Fruit fly (Drosophila melanogaster): ENCODE data around the gene Usp32.

Usp32 gene

dm6 chr3L:19906780-19907705, 36.1 kb downstream of the Usp32 start (continued):
- TF ChIP-seq CG17359 (tag; optimal IDR thresholded peaks at IDR 0.05) = peak; percentile 63
- TF ChIP-seq tgo (GFP tag; IDR thresholded peaks at IDR 0.05) = no peak
- peak; percentile 37 for TF ChIP-seq CG12299 (tag; optimal IDR thresholded peaks at IDR 0.05)
- peak; percentile 12; the same call in 1 of the 3 replicates for TF ChIP-seq C15 (GFP tag; IDR thresholded peaks at IDR 0.05)
- peak; percentile 13 for TF ChIP-seq tx (GFP tag; optimal IDR thresholded peaks at IDR 0.05)
- TF ChIP-seq sqz (GFP tag; optimal IDR thresholded peaks at IDR 0.05) = peak; percentile 42
- no peak; the same call in 1 of the 2 replicates for TF ChIP-seq slbo (GFP tag; IDR thresholded peaks at IDR 0.05)
- peak; percentile 57; the same call in 1 of the 2 replicates for TF ChIP-seq E2f1 (GFP tag; IDR thresholded peaks at IDR 0.05)
- peak; percentile 55 for TF ChIP-seq CG31365 (tag; optimal IDR thresholded peaks at IDR 0.05)
- peak; percentile 64; the same call in 1 of the 2 replicates for TF ChIP-seq wdn (GFP tag; IDR thresholded peaks at IDR 0.05)
- peak; percentile 18 for TF ChIP-seq CG10274 (GFP tag; optimal IDR thresholded peaks at IDR 0.05)
- TF ChIP-seq Dek (tag; optimal IDR thresholded peaks at IDR 0.05) = no peak
- peak; percentile 48; the same call in 1 of the 3 replicates for TF ChIP-seq CG11093 (GFP tag; IDR thresholded peaks at IDR 0.05)
- TF ChIP-seq ato (GFP tag; IDR thresholded peaks at IDR 0.05; ENCODE audit: partially characterized antibody) = no peak
- peak; percentile 83; the same call in 2 of the 3 replicates for TF ChIP-seq CG2199 (GFP tag; IDR thresholded peaks at IDR 0.05)
- TF ChIP-seq odd (GFP tag; optimal IDR thresholded peaks at IDR 0.05) = peak; percentile 55
- TF ChIP-seq sob (GFP tag; IDR thresholded peaks at IDR 0.05) = peak; percentile 55; the same call in 1 of the 2 replicates
- TF ChIP-seq otp (GFP tag; IDR thresholded peaks at IDR 0.05) = peak; percentile 82
- TF ChIP-seq sisA (GFP tag; IDR thresholded peaks at IDR 0.05) = no peak
- peak; percentile 1 for TF ChIP-seq nmo (GFP tag; optimal IDR thresholded peaks at IDR 0.05)
- no peak for TF ChIP-seq sens-2 (GFP tag; IDR thresholded peaks at IDR 0.05)
- peak; percentile 31 for TF ChIP-seq Nf-YB (GFP tag; optimal IDR thresholded peaks at IDR 0.05)
- TF ChIP-seq sens (GFP tag) = peak; percentile 95
- no peak for TF ChIP-seq CG8281 (tag; optimal IDR thresholded peaks at IDR 0.05)
- no peak for TF ChIP-seq mld (GFP tag; IDR thresholded peaks at IDR 0.05; ENCODE audit: partially characterized antibody)
- peak; percentile 34 for TF ChIP-seq CG9797 (GFP tag; optimal IDR thresholded peaks at IDR 0.05)
- TF ChIP-seq CG17802 (tag; optimal IDR thresholded peaks at IDR 0.05) = peak; percentile 24
- TF ChIP-seq CG33213 (GFP tag; optimal IDR thresholded peaks at IDR 0.05) = peak; percentile 49
- peak; percentile 17 for TF ChIP-seq YL-1 (GFP tag; optimal IDR thresholded peaks at IDR 0.05)
- TF ChIP-seq Rfx (GFP tag; IDR thresholded peaks at IDR 0.05) = peak; percentile 57; the same call in 1 of the 2 replicates
- TF ChIP-seq CG12391 (tag; optimal IDR thresholded peaks at IDR 0.05) = peak; percentile 33
- peak; percentile 75 for TF ChIP-seq CG8089 (GFP tag; optimal IDR thresholded peaks at IDR 0.05)
- no peak for TF ChIP-seq CkIIα-i1 (GFP tag; IDR thresholded peaks at IDR 0.05)
- peak; percentile 74 for TF ChIP-seq nau (GFP tag; optimal IDR thresholded peaks at IDR 0.05)
- peak; percentile 84 for TF ChIP-seq MTF-1 (GFP tag; optimal IDR thresholded peaks at IDR 0.05; ENCODE audit: borderline replicate concordance)
- 0 out of 3 replicates have a peak, but pooled peaks have one; percentile 14 for TF ChIP-seq CG14050 (GFP tag; IDR thresholded peaks at IDR 0.05)
- TF ChIP-seq Xrp1 (GFP tag; IDR thresholded peaks at IDR 0.05) = peak; percentile 78
- no peak for TF ChIP-seq tap (tag; optimal IDR thresholded peaks at IDR 0.05)
- TF ChIP-seq jing (GFP tag; optimal IDR thresholded peaks at IDR 0.05) = no peak
- TF ChIP-seq CG7556 (GFP tag; optimal IDR thresholded peaks at IDR 0.05) = peak; percentile 67
- TF ChIP-seq CoRest (tag; optimal IDR thresholded peaks at IDR 0.05) = peak; percentile 40
- peak; percentile 62; the same call in 1 of the 3 replicates for TF ChIP-seq sr (GFP tag; IDR thresholded peaks at IDR 0.05)
- TF ChIP-seq mirr (GFP tag; optimal IDR thresholded peaks at IDR 0.05) = peak; percentile 97
- peak; percentile 63 for TF ChIP-seq CG3163 (GFP tag; optimal IDR thresholded peaks at IDR 0.05)
- peak; percentile 78 for TF ChIP-seq Fer1 (GFP tag; optimal IDR thresholded peaks at IDR 0.05)
- peak; percentile 78 for TF ChIP-seq CG10431 (GFP tag; optimal IDR thresholded peaks at IDR 0.05)
- no peak for TF ChIP-seq pan (optimal IDR thresholded peaks at IDR 0.05)
- TF ChIP-seq pan (GFP tag; optimal IDR thresholded peaks at IDR 0.05 in 1 of 2, IDR thresholded peaks at IDR 0.05 in 1 of 2) = peak in 1 of 2 experiments; percentile 70

Measured in whole organism, embryonic.